Fruit fly (Drosophila melanogaster) whole organism, embryonic: ENCODE measurements around the gene Arp8.

Source experiments
- CG10366 ChIP-seq: fragments of 200-800 bp; sonication (Bioruptor generic); IDR thresholded peaks from 2 replicates; pipeline ENCODE4 v1.3.6; 2022; ENCODE audit warnings: missing biosample characterization, missing genetic modification characterization
- CG10462 ChIP-seq: fragments of 200-800 bp; sonication (Bioruptor generic); optimal IDR thresholded peaks from 2 replicates; lab custom pipeline; 2016; ENCODE audit warnings: missing biosample characterization, missing genetic modification characterization
- CG10979 ChIP-seq: fragments of 200-800 bp; sonication (Bioruptor generic); optimal IDR thresholded peaks from 2 replicates; lab custom pipeline; 2018; ENCODE audit warnings: missing biosample characterization, mild to moderate bottlenecking, missing genetic modification characterization, moderate library complexity
- CG11247 ChIP-seq: fragments of 200-800 bp; sonication (Bioruptor generic); IDR thresholded peaks from 2 replicates; pipeline ENCODE4 v1.3.6; 2022; ENCODE audit warnings: missing biosample characterization, missing genetic modification characterization
- CG11696 ChIP-seq: fragments of 200-800 bp; sonication (Bioruptor generic); IDR thresholded peaks from 2 replicates; pipeline ENCODE4 v1.3.6; 2022; ENCODE audit warnings: missing biosample characterization, missing genetic modification characterization
- CG12104 ChIP-seq: fragments of 200-800 bp; sonication (Bioruptor generic); optimal IDR thresholded peaks from 3 replicates; lab custom pipeline; 2016; ENCODE audit warnings: missing biosample characterization, missing genetic modification characterization
- CG12219 ChIP-seq: fragments of 200-800 bp; sonication (Bioruptor generic); optimal IDR thresholded peaks from 3 replicates; lab custom pipeline; 2018; ENCODE audit warnings: missing biosample characterization, mild to moderate bottlenecking, missing genetic modification characterization
- CG14050 ChIP-seq: fragments of 200-800 bp; sonication (Bioruptor generic); IDR thresholded peaks from 3 replicates; pipeline ENCODE4 v1.3.6; 2022; ENCODE audit warnings: missing biosample characterization, missing genetic modification characterization
- CG1603 ChIP-seq: fragments of 200-800 bp; sonication (Bioruptor generic); optimal IDR thresholded peaks from 2 replicates; lab custom pipeline; 2019; ENCODE audit warnings: missing biosample characterization, mild to moderate bottlenecking, missing genetic modification characterization, moderate library complexity
- CG16815 ChIP-seq: fragments of 200-800 bp; sonication (Bioruptor generic); optimal IDR thresholded peaks from 3 replicates; lab custom pipeline; 2017; ENCODE audit warnings: missing biosample characterization, mild to moderate bottlenecking, missing genetic modification characterization
- CG2116 ChIP-seq: fragments of 200-800 bp; sonication (Bioruptor generic); optimal IDR thresholded peaks from 3 replicates; lab custom pipeline; 2018; ENCODE audit warnings: missing biosample characterization, mild to moderate bottlenecking, missing genetic modification characterization
- CG2875 ChIP-seq: fragments of 200-800 bp; sonication (Bioruptor generic); optimal IDR thresholded peaks from 2 replicates; lab custom pipeline; 2017; ENCODE audit warnings: missing biosample characterization, mild to moderate bottlenecking, missing genetic modification characterization, missing genetic modification reagents
- CG33213 ChIP-seq: fragments of 200-800 bp; sonication (Bioruptor generic); optimal IDR thresholded peaks from 3 replicates; lab custom pipeline; 2016; ENCODE audit warnings: missing biosample characterization, missing genetic modification characterization
- CG43689 ChIP-seq: fragments of 200-800 bp; sonication (Bioruptor generic); IDR thresholded peaks from 2 replicates; pipeline ENCODE4 v1.3.6; 2022; ENCODE audit warnings: missing biosample characterization, missing genetic modification characterization
- CG7963 ChIP-seq: fragments of 200-800 bp; sonication (Bioruptor generic); IDR thresholded peaks from 3 replicates; pipeline ENCODE4 v1.3.6; 2022; ENCODE audit warnings: missing biosample characterization, missing genetic modification characterization; ENCODE audit not compliant: partially characterized antibody
- CG9215 ChIP-seq: fragments of 200-800 bp; sonication (Bioruptor generic); IDR thresholded peaks from 2 replicates; pipeline ENCODE4 v1.3.6; 2022; ENCODE audit warnings: missing biosample characterization, missing genetic modification characterization
- CG9727 ChIP-seq: fragments of 200-800 bp; sonication (Bioruptor generic); optimal IDR thresholded peaks from 3 replicates; lab custom pipeline; 2017; ENCODE audit warnings: missing biosample characterization, mild to moderate bottlenecking, missing genetic modification characterization
- CoRest ChIP-seq: fragments of 200-800 bp; sonication (Bioruptor generic); optimal IDR thresholded peaks from 3 replicates; lab custom pipeline; 2018; ENCODE audit warnings: missing biosample characterization, mild to moderate bottlenecking, missing genetic modification characterization, moderate library complexity
- Dfd ChIP-seq, 2 experiments: fragments of >200 bp; optimal IDR thresholded peaks; 2 replicates each; lab custom pipeline; 2017; ENCODE audit warnings: missing biosample characterization in 2 of 2, missing genetic modification characterization in 2 of 2
- Fer2 ChIP-seq: fragments of 200-800 bp; sonication (Bioruptor generic); optimal IDR thresholded peaks from 2 replicates; lab custom pipeline; 2018; ENCODE audit warnings: missing biosample characterization, mild to moderate bottlenecking, missing genetic modification characterization, moderate library complexity
- Gsc ChIP-seq: fragments of 200-800 bp; sonication (Bioruptor generic); IDR thresholded peaks from 2 replicates; pipeline ENCODE4 v1.3.6; 2022; ENCODE audit warnings: missing biosample characterization, missing genetic modification characterization
- Hr78 ChIP-seq, 2 experiments: fragments of 200-800 bp in 1 of 2; fragments of >200 bp in 1 of 2; sonication (Bioruptor generic) in 1 of 2; optimal IDR thresholded peaks; 2 replicates each; lab custom pipeline; 2017 to 2019; ENCODE audit warnings: missing biosample characterization in 2 of 2, missing genetic modification characterization in 2 of 2, mild to moderate bottlenecking in 1 of 2, moderate library complexity in 1 of 2
- MESR4 ChIP-seq: fragments of 200-800 bp; sonication (Bioruptor generic); optimal IDR thresholded peaks from 2 replicates; lab custom pipeline; 2018; ENCODE audit warnings: missing biosample characterization, mild to moderate bottlenecking, missing genetic modification characterization, moderate library complexity
- Mes4 ChIP-seq: fragments of 200-800 bp; sonication (Bioruptor generic); optimal IDR thresholded peaks from 2 replicates; lab custom pipeline; 2016; ENCODE audit warnings: missing biosample characterization, missing genetic modification characterization
- Mrtf ChIP-seq: fragments of 200-800 bp; sonication (Bioruptor generic); IDR thresholded peaks from 3 replicates; pipeline ENCODE4 v1.3.6; 2022; ENCODE audit warnings: missing biosample characterization, missing genetic modification characterization
- NFAT ChIP-seq: fragments of 200-800 bp; sonication (Bioruptor generic); IDR thresholded peaks from 2 replicates; pipeline ENCODE4 v1.3.6; 2022; ENCODE audit warnings: missing biosample characterization, missing genetic modification characterization
- Neu2 ChIP-seq: fragments of 200-800 bp; sonication (Bioruptor generic); optimal IDR thresholded peaks from 3 replicates; lab custom pipeline; 2016; ENCODE audit warnings: missing biosample characterization, missing genetic modification characterization, borderline replicate concordance
- PHDP ChIP-seq: fragments of 200-800 bp; sonication (Bioruptor generic); optimal IDR thresholded peaks from 3 replicates; lab custom pipeline; 2018; ENCODE audit warnings: missing biosample characterization, mild to moderate bottlenecking, missing genetic modification characterization, moderate library complexity
- Ravus ChIP-seq: fragments of 200-800 bp; sonication (Bioruptor generic); IDR thresholded peaks from 2 replicates; pipeline ENCODE4 v1.3.6; 2022; ENCODE audit warnings: missing biosample characterization, missing genetic modification characterization
- Usf ChIP-seq: fragments of 200-800 bp; sonication (Bioruptor generic); optimal IDR thresholded peaks from 2 replicates; lab custom pipeline; 2017; ENCODE audit warnings: missing genotype, missing biosample characterization, missing genetic modification characterization
- Xbp1 ChIP-seq: fragments of 200-800 bp; sonication (Bioruptor generic); optimal IDR thresholded peaks from 3 replicates; lab custom pipeline; 2016; ENCODE audit warnings: missing biosample characterization, mild to moderate bottlenecking, missing genetic modification characterization
- chinmo ChIP-seq: fragments of 200-800 bp; sonication (Bioruptor generic); IDR thresholded peaks from 4 replicates; pipeline ENCODE4 v1.3.6; 2022; ENCODE audit warnings: missing biosample characterization, missing genetic modification characterization; ENCODE audit not compliant: partially characterized antibody
- dati ChIP-seq: fragments of 200-800 bp; sonication (Bioruptor generic); IDR thresholded peaks from 2 replicates; pipeline ENCODE4 v1.3.6; 2022; ENCODE audit warnings: missing biosample characterization, missing genetic modification characterization
- fd64A ChIP-seq: fragments of 200-800 bp; sonication (Bioruptor generic); optimal IDR thresholded peaks from 3 replicates; lab custom pipeline; 2018; ENCODE audit warnings: missing biosample characterization, mild to moderate bottlenecking, missing genetic modification characterization
- fu2 ChIP-seq: fragments of 200-800 bp; sonication (Bioruptor generic); optimal IDR thresholded peaks from 2 replicates; lab custom pipeline; 2016; ENCODE audit warnings: missing biosample characterization, missing genetic modification characterization
- gcm ChIP-seq: fragments of 200-800 bp; sonication (Bioruptor generic); optimal IDR thresholded peaks from 2 replicates; lab custom pipeline; 2019; ENCODE audit warnings: missing biosample characterization, mild to moderate bottlenecking, missing genetic modification characterization, moderate library complexity
- grn ChIP-seq: fragments of 200-800 bp; sonication (Bioruptor generic); optimal IDR thresholded peaks from 3 replicates; lab custom pipeline; 2017; ENCODE audit warnings: missing biosample characterization, missing genetic modification characterization
- kay ChIP-seq: fragments of 200-800 bp; sonication (Bioruptor generic); optimal IDR thresholded peaks from 2 replicates; lab custom pipeline; 2016; ENCODE audit warnings: missing biosample characterization, missing genetic modification characterization
- klu ChIP-seq: fragments of 200-800 bp; sonication (Bioruptor generic); IDR thresholded peaks from 2 replicates; pipeline ENCODE4 v1.3.6; 2022; ENCODE audit warnings: missing biosample characterization, missing genetic modification characterization
- lilli ChIP-seq: fragments of 200-800 bp; sonication (Bioruptor generic); optimal IDR thresholded peaks from 3 replicates; lab custom pipeline; 2016; ENCODE audit warnings: missing biosample characterization, missing genetic modification characterization
- nau ChIP-seq: fragments of 200-800 bp; sonication (Bioruptor generic); optimal IDR thresholded peaks from 3 replicates; lab custom pipeline; 2017; ENCODE audit warnings: missing biosample characterization, mild to moderate bottlenecking, missing genetic modification characterization, missing genetic modification reagents
- nmo ChIP-seq: fragments of 200-800 bp; sonication (Bioruptor generic); optimal IDR thresholded peaks from 2 replicates; lab custom pipeline; 2018; ENCODE audit warnings: missing biosample characterization, mild to moderate bottlenecking, missing genetic modification characterization, moderate library complexity
- pan ChIP-seq, 4 experiments: fragments of >200 bp in 3 of 4; fragments of 200-800 bp in 1 of 4; sonication (Bioruptor generic) in 1 of 4; optimal IDR thresholded peaks in 3 of 4; IDR thresholded peaks in 1 of 4; 2 replicates each; pipeline versions ENCODE4 v1.3.6 to Lab custom; 2017 to 2022; ENCODE audit warnings: missing biosample characterization in 2 of 4, missing genetic modification characterization in 2 of 4, mixed read lengths in 1 of 4
- ranshi ChIP-seq: fragments of 200-800 bp; sonication (Bioruptor generic); IDR thresholded peaks from 2 replicates; pipeline ENCODE4 v1.3.6; 2022; ENCODE audit warnings: missing biosample characterization, missing genetic modification characterization
- rib ChIP-seq: fragments of 200-800 bp; sonication (Bioruptor generic); IDR thresholded peaks from 2 replicates; pipeline ENCODE4 v1.3.6; 2022; ENCODE audit warnings: missing biosample characterization, missing genetic modification characterization
- row ChIP-seq: fragments of 200-800 bp; sonication (Bioruptor generic); IDR thresholded peaks from 3 replicates; pipeline ENCODE4 v1.3.6; 2022; ENCODE audit warnings: missing biosample characterization, missing genetic modification characterization
- schlank ChIP-seq: fragments of 200-800 bp; sonication (Bioruptor generic); optimal IDR thresholded peaks from 2 replicates; lab custom pipeline; 2018; ENCODE audit warnings: missing biosample characterization, mild to moderate bottlenecking, missing genetic modification characterization
- slbo ChIP-seq: fragments of 200-800 bp; sonication (Bioruptor generic); IDR thresholded peaks from 2 replicates; pipeline ENCODE4 v1.3.6; 2022; ENCODE audit warnings: missing biosample characterization, missing genetic modification characterization
- sr ChIP-seq: fragments of 200-800 bp; sonication (Bioruptor generic); IDR thresholded peaks from 3 replicates; pipeline ENCODE4 v1.3.6; 2022; ENCODE audit warnings: missing biosample characterization, missing genetic modification characterization
- tin ChIP-seq: fragments of 200-800 bp; sonication (Bioruptor generic); optimal IDR thresholded peaks from 3 replicates; lab custom pipeline; 2016; ENCODE audit warnings: missing biosample characterization, missing genetic modification characterization
- trh ChIP-seq: fragments of 200-800 bp; sonication (Bioruptor generic); optimal IDR thresholded peaks from 2 replicates; lab custom pipeline; 2016; ENCODE audit warnings: missing biosample characterization, missing genetic modification characterization

Gene Arp8

DNA sequence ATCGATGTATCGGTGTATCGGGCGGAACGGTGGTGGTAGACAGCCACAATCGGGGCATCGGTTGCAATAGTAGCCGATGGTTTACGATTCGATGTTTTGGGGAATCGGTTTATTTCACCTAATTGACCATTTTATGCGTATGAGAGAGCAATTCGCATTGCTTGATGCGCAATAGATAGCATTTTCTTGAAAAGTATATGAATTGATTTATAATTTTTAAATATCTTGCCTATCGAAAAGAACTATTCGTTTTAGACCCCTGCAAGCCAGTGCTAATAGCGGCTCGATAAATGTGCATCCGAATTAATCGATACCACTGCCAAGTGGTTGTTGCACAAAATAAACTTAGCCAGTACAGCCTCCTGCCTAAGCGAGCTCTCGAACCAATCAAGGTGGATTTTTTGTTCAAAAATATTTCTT lies 26.6 kb upstream of the Arp8 start, which contains the start of gene mnb:
mnb (minus strand) TSS at position 15 of the 420 bp plus-strand sequence.
- no peak for TF ChIP-seq CG12219 (GFP tag; lab: Kevin White, UChicago)
- peak; percentile 64 for TF ChIP-seq nmo (GFP tag; lab: Kevin White, UChicago)
- TF ChIP-seq PHDP (tag; lab: Kevin White, UChicago): no peak
- TF ChIP-seq trh (GFP tag; lab: Kevin White, UChicago): no peak
- TF ChIP-seq Hr78 (GFP tag; optimal IDR thresholded peaks at IDR 0.05; lab: Kevin White, UChicago): no peak
- TF ChIP-seq Dfd (GFP tag; optimal IDR thresholded peaks at IDR 0.05; lab: Kevin White, UChicago): no peak
- TF ChIP-seq chinmo: peak; percentile 94; the same call in 3 of the 4 replicates
- peak; percentile 19 for TF ChIP-seq CG1603 (tag; lab: Kevin White, UChicago)
- TF ChIP-seq schlank (tag; lab: Kevin White, UChicago): no peak
- no peak for TF ChIP-seq nau (GFP tag; lab: Kevin White, UChicago)
- TF ChIP-seq grn (GFP tag; lab: Kevin White, UChicago): no peak
- no peak for TF ChIP-seq CG16815
- TF ChIP-seq CG9727 (GFP tag; lab: Kevin White, UChicago): no peak
- TF ChIP-seq rib (GFP tag; lab: Robert Waterston, UW): no peak
- no peak for TF ChIP-seq CG11247 (GFP tag; lab: Robert Waterston, UW)
- no peak for TF ChIP-seq ranshi (GFP tag; lab: Robert Waterston, UW)
- TF ChIP-seq CG43689: no peak
- TF ChIP-seq Mrtf (GFP tag; lab: Robert Waterston, UW): no peak
- TF ChIP-seq gcm: no peak
- peak; percentile 97 for TF ChIP-seq CG7963 (GFP tag; lab: Robert Waterston, UW)
- TF ChIP-seq Neu2 (GFP tag; lab: Kevin White, UChicago): no peak
- no peak for TF ChIP-seq kay
- TF ChIP-seq CG2875: no peak
- peak; percentile 42 for TF ChIP-seq slbo (GFP tag; lab: Robert Waterston, UW)
- no peak for TF ChIP-seq CG33213
- TF ChIP-seq CG14050 (GFP tag; lab: Robert Waterston, UW): no peak
- no peak for TF ChIP-seq MESR4
- no peak for TF ChIP-seq fu2 (GFP tag; lab: Kevin White, UChicago)
- TF ChIP-seq tin: peak; percentile 2
- TF ChIP-seq CG2116: peak; percentile 91
- TF ChIP-seq CoRest: peak; percentile 55
- peak; percentile 63 for TF ChIP-seq row (GFP tag; lab: Robert Waterston, UW)
- no peak for TF ChIP-seq Fer2 (tag; lab: Kevin White, UChicago)
- peak; percentile 38; the same call in 1 of the 2 replicates for TF ChIP-seq CG9215
- TF ChIP-seq Ravus (GFP tag; lab: Robert Waterston, UW): no peak
- no peak for TF ChIP-seq Usf (GFP tag; lab: Kevin White, UChicago)
- no peak for TF ChIP-seq CG10462 (GFP tag; lab: Kevin White, UChicago)
- no peak for TF ChIP-seq CG10979
- no peak for TF ChIP-seq klu (GFP tag; lab: Robert Waterston, UW)
- TF ChIP-seq Gsc: no peak
- TF ChIP-seq CG12104 (GFP tag; lab: Kevin White, UChicago): no peak
- TF ChIP-seq NFAT (GFP tag; lab: Robert Waterston, UW): no peak
- TF ChIP-seq CG11696: no peak
- no peak for TF ChIP-seq CG10366 (GFP tag; lab: Robert Waterston, UW)
- no peak for TF ChIP-seq fd64A (GFP tag; lab: Kevin White, UChicago)
- TF ChIP-seq sr (GFP tag; lab: Robert Waterston, UW): no peak
- TF ChIP-seq dati (GFP tag; lab: Robert Waterston, UW): no peak
- TF ChIP-seq Xbp1 (GFP tag; lab: Kevin White, UChicago): no peak
- TF ChIP-seq lilli (GFP tag; lab: Kevin White, UChicago): peak; percentile 57
- peak; percentile 24 for TF ChIP-seq Mes4 (GFP tag; lab: Kevin White, UChicago)
- TF ChIP-seq pan (optimal IDR thresholded peaks at IDR 0.05; lab: Kevin White, UChicago): no peak
- no peak for TF ChIP-seq pan (GFP tag; optimal IDR thresholded peaks at IDR 0.05 in 1 of 2, IDR thresholded peaks at IDR 0.05 in 1 of 2)
